Worm (Caenorhabditis elegans) whole organism, L1 larva: ENCODE measurements around the gene shc-3.
A peak's percentile ranks its signal among the peaks of the same experiment; 100 is the strongest.

Experiments
- C04F5.9 ChIP-seq: sonication (generic microtip); optimal IDR thresholded peaks from 2 replicates; lab custom pipeline; 2016; ENCODE audit warnings: missing genetic modification characterization, missing compliant biosample characterization
- C16A3.4 ChIP-seq: fragments of 150-350 bp; optimal IDR thresholded peaks from 2 replicates; lab custom pipeline; 2014; ENCODE audit warnings: missing biosample characterization, missing genetic modification characterization
- C34B4.2 ChIP-seq: sonication (generic microtip); optimal IDR thresholded peaks from 2 replicates; lab custom pipeline; 2017; ENCODE audit warnings: mild to moderate bottlenecking, missing genetic modification characterization, missing compliant biosample characterization
- F16B12.6 ChIP-seq: fragments of 150-350 bp; optimal IDR thresholded peaks from 2 replicates; lab custom pipeline; 2014; ENCODE audit warnings: missing biosample characterization, missing genetic modification characterization
- Y116A8C.19 ChIP-seq: sonication (generic microtip); optimal IDR thresholded peaks from 2 replicates; lab custom pipeline; 2016; ENCODE audit warnings: missing compliant biosample characterization, missing genetic modification characterization, borderline replicate concordance
- aha-1 ChIP-seq: fragments of 150-350 bp; optimal IDR thresholded peaks from 2 replicates; lab custom pipeline; 2014; ENCODE audit warnings: missing biosample characterization, missing genetic modification characterization
- alr-1 ChIP-seq: fragments of 200-800 bp; sonication (Bioruptor generic); optimal IDR thresholded peaks from 2 replicates; lab custom pipeline; 2018; ENCODE audit warnings: borderline replicate concordance, mild to moderate bottlenecking, missing genetic modification characterization, missing compliant biosample characterization
- aly-2 ChIP-seq: fragments of 150-350 bp; optimal IDR thresholded peaks from 2 replicates; lab custom pipeline; 2014; ENCODE audit warnings: missing biosample characterization, missing genetic modification characterization
- ceh-8 ChIP-seq: fragments of 200-800 bp; sonication (Bioruptor generic); optimal IDR thresholded peaks from 2 replicates; lab custom pipeline; 2018; ENCODE audit warnings: mild to moderate bottlenecking, missing genetic modification characterization, moderate library complexity, missing compliant biosample characterization
- ceh-82 ChIP-seq, 3 experiments: fragments of 150-350 bp in 1 of 3; sonication (generic microtip) in 2 of 3; optimal IDR thresholded peaks; 2 replicates each; lab custom pipeline; 2014 to 2017; ENCODE audit warnings: missing biosample characterization in 3 of 3, missing genetic modification characterization in 3 of 3
- ceh-88 ChIP-seq: fragments of 200-800 bp; sonication (Bioruptor generic); IDR thresholded peaks from 2 replicates; pipeline ENCODE4 v1.3.6; 2022; ENCODE audit warnings: missing genetic modification characterization, missing compliant biosample characterization
- ceh-90 ChIP-seq: sonication (generic microtip); optimal IDR thresholded peaks from 2 replicates; lab custom pipeline; 2016; ENCODE audit warnings: missing genetic modification characterization, missing compliant biosample characterization
- dpl-1 ChIP-seq, 3 experiments: fragments of 150-350 bp in 2 of 3; sonication (generic microtip) in 1 of 3; optimal IDR thresholded peaks; 2 replicates each; lab custom pipeline; 2014 to 2017; ENCODE audit warnings: missing biosample characterization in 3 of 3, missing genetic modification characterization in 3 of 3, missing genetic modification reagents in 3 of 3
- dsc-1 ChIP-seq: sonication (generic microtip); optimal IDR thresholded peaks from 2 replicates; lab custom pipeline; 2016; ENCODE audit warnings: mild to moderate bottlenecking, missing genetic modification characterization, missing compliant biosample characterization
- efl-1 ChIP-seq, 4 experiments: fragments of 150-350 bp; optimal IDR thresholded peaks in 3 of 4; peaks in 1 of 4; 1 replicate in 1 of 4; 2 replicates in 3 of 4; lab custom pipeline; 2014; ENCODE audit warnings: missing biosample characterization in 2 of 4, missing genetic modification characterization in 2 of 4, missing genetic modification reagents in 2 of 4
- efl-3 ChIP-seq: fragments of 200-800 bp; sonication (Bioruptor generic); optimal IDR thresholded peaks from 2 replicates; lab custom pipeline; 2018; ENCODE audit warnings: mild to moderate bottlenecking, missing genetic modification characterization, missing compliant biosample characterization
- egl-13 ChIP-seq: sonication (generic microtip); optimal IDR thresholded peaks from 2 replicates; lab custom pipeline; 2016; ENCODE audit warnings: missing genotype, missing genetic modification reagents, missing genetic modification characterization, missing compliant biosample characterization
- egl-27 ChIP-seq, 2 experiments: fragments of 150-350 bp in 1 of 2; sonication (generic microtip); optimal IDR thresholded peaks; 3 replicates each; lab custom pipeline; 2017 to 2018; ENCODE audit warnings: missing biosample characterization in 2 of 2, missing genetic modification characterization in 2 of 2, missing genetic modification reagents in 2 of 2
- elt-2 ChIP-seq: sonication (generic microtip); optimal IDR thresholded peaks from 2 replicates; lab custom pipeline; 2016; ENCODE audit warnings: missing genetic modification characterization, mild to moderate bottlenecking, inconsistent platforms, missing compliant biosample characterization, missing genetic modification reagents
- elt-3 ChIP-seq, 6 experiments: fragments of 150-350 bp in 1 of 6; sonication (generic microtip); optimal IDR thresholded peaks; 2 replicates each; lab custom pipeline; 2017 to 2018; ENCODE audit warnings: missing biosample characterization in 6 of 6, missing genetic modification characterization in 6 of 6, inconsistent platforms in 1 of 6
- fkh-8 ChIP-seq: sonication (generic microtip); optimal IDR thresholded peaks from 2 replicates; lab custom pipeline; 2016; ENCODE audit warnings: mild to moderate bottlenecking, missing genetic modification characterization, missing compliant biosample characterization
- hlh-4 ChIP-seq: sonication (generic microtip); optimal IDR thresholded peaks from 2 replicates; lab custom pipeline; 2016; ENCODE audit warnings: mild to moderate bottlenecking, missing genetic modification characterization, missing compliant biosample characterization
- hpl-2 ChIP-seq: fragments of 150-350 bp; optimal IDR thresholded peaks from 2 replicates; lab custom pipeline; 2014; ENCODE audit warnings: missing biosample characterization, missing genetic modification reagents, missing genetic modification characterization
- irx-1 ChIP-seq: sonication (generic microtip); optimal IDR thresholded peaks from 2 replicates; lab custom pipeline; 2016; ENCODE audit warnings: missing genetic modification characterization, missing compliant biosample characterization
- jun-1 ChIP-seq: fragments of 150-350 bp; optimal IDR thresholded peaks from 2 replicates; lab custom pipeline; 2014; ENCODE audit warnings: missing biosample characterization, missing genetic modification reagents, missing genetic modification characterization
- lin-35 ChIP-seq, 2 experiments: fragments of 150-350 bp; optimal IDR thresholded peaks; 2 replicates each; lab custom pipeline; 2014; ENCODE audit warnings: missing biosample characterization in 2 of 2, missing genetic modification characterization in 2 of 2, missing genetic modification reagents in 2 of 2
- mdl-1 ChIP-seq, 2 experiments: fragments of 150-350 bp; optimal IDR thresholded peaks; 2 replicates each; lab custom pipeline; 2014 to 2017; ENCODE audit warnings: missing biosample characterization in 2 of 2, missing genetic modification characterization in 2 of 2, inconsistent platforms in 1 of 2
- mef-2 ChIP-seq: fragments of 150-350 bp; optimal IDR thresholded peaks from 2 replicates; lab custom pipeline; 2014; ENCODE audit warnings: missing biosample characterization, missing genetic modification characterization
- mep-1 ChIP-seq: fragments of 150-350 bp; optimal IDR thresholded peaks from 2 replicates; lab custom pipeline; 2014; ENCODE audit warnings: missing biosample characterization, missing genetic modification characterization
- nhr-12 ChIP-seq: sonication (generic microtip); optimal IDR thresholded peaks from 2 replicates; lab custom pipeline; 2017; ENCODE audit warnings: missing biosample characterization, missing genetic modification characterization
- nhr-19 ChIP-seq: fragments of 200-800 bp; sonication (Bioruptor generic); conservative IDR thresholded peaks from 2 replicates; pipeline ENCODE4 v1.3.6; 2022; ENCODE audit warnings: missing genetic modification characterization, missing compliant biosample characterization
- nhr-20 ChIP-seq: sonication (generic microtip); optimal IDR thresholded peaks from 2 replicates; lab custom pipeline; 2016; ENCODE audit warnings: mild to moderate bottlenecking, missing genetic modification characterization, missing compliant biosample characterization
- nhr-237 ChIP-seq: fragments of 150-350 bp; optimal IDR thresholded peaks from 2 replicates; lab custom pipeline; 2014; ENCODE audit warnings: missing biosample characterization, missing genetic modification characterization
- nhr-47 ChIP-seq: sonication (generic microtip); optimal IDR thresholded peaks from 2 replicates; lab custom pipeline; 2016; ENCODE audit warnings: mild to moderate bottlenecking, missing genetic modification characterization, moderate library complexity, missing compliant biosample characterization
- nhr-71 ChIP-seq: sonication (generic microtip); optimal IDR thresholded peaks from 2 replicates; lab custom pipeline; 2016; ENCODE audit warnings: mild to moderate bottlenecking, missing genetic modification characterization, moderate library complexity, missing compliant biosample characterization
- nhr-76 ChIP-seq: sonication (generic microtip); optimal IDR thresholded peaks from 2 replicates; lab custom pipeline; 2017; ENCODE audit warnings: missing biosample characterization, missing genetic modification characterization
- nhr-77 ChIP-seq: fragments of 150-350 bp; optimal IDR thresholded peaks from 2 replicates; lab custom pipeline; 2014; ENCODE audit warnings: missing biosample characterization, missing genetic modification characterization
- nhr-84 ChIP-seq: sonication (generic microtip); optimal IDR thresholded peaks from 2 replicates; lab custom pipeline; 2017; ENCODE audit warnings: missing biosample characterization, missing genetic modification characterization
- nhr-85 ChIP-seq: sonication (generic microtip); peaks from one replicate; lab custom pipeline; 2016; ENCODE audit warnings: missing genetic modification characterization, inconsistent platforms, missing compliant biosample characterization
- pag-3 ChIP-seq: sonication (generic microtip); optimal IDR thresholded peaks from 2 replicates; lab custom pipeline; 2017; ENCODE audit warnings: missing genetic modification characterization, mild to moderate bottlenecking, missing compliant biosample characterization, antibody characterized with exemption, borderline replicate concordance; ENCODE audit not compliant: insufficient read depth
- rnt-1 ChIP-seq: sonication (generic microtip); optimal IDR thresholded peaks from 2 replicates; lab custom pipeline; 2016; ENCODE audit warnings: mild to moderate bottlenecking, missing genetic modification characterization, moderate library complexity, missing compliant biosample characterization
- skn-1 ChIP-seq: fragments of 150-350 bp; optimal IDR thresholded peaks from 2 replicates; lab custom pipeline; 2014; ENCODE audit warnings: missing biosample characterization, missing genetic modification characterization
- sup-37 ChIP-seq: fragments of 200-800 bp; sonication (Bioruptor generic); optimal IDR thresholded peaks from 2 replicates; lab custom pipeline; 2018; ENCODE audit warnings: mild to moderate bottlenecking, missing genetic modification characterization, missing compliant biosample characterization
- swsn-7 ChIP-seq: sonication (generic microtip); optimal IDR thresholded peaks from 2 replicates; lab custom pipeline; 2016; ENCODE audit warnings: missing genetic modification characterization, missing compliant biosample characterization
- tlp-1 ChIP-seq: fragments of 150-350 bp; optimal IDR thresholded peaks from 2 replicates; lab custom pipeline; 2014; ENCODE audit warnings: missing biosample characterization, missing genetic modification characterization
- unc-130 ChIP-seq: fragments of 150-350 bp; optimal IDR thresholded peaks from 2 replicates; lab custom pipeline; 2017; ENCODE audit warnings: missing biosample characterization, missing genetic modification characterization, inconsistent platforms
- unc-30 ChIP-seq: sonication (generic microtip); optimal IDR thresholded peaks from 2 replicates; lab custom pipeline; 2017; ENCODE audit warnings: missing biosample characterization, missing genetic modification characterization
- unc-62 ChIP-seq: fragments of 150-350 bp; optimal IDR thresholded peaks from 2 replicates; lab custom pipeline; 2014; ENCODE audit warnings: missing biosample characterization, missing genetic modification reagents, missing genetic modification characterization
- unc-86 ChIP-seq: sonication (generic microtip); optimal IDR thresholded peaks from 2 replicates; lab custom pipeline; 2016; ENCODE audit warnings: missing genetic modification characterization, missing compliant biosample characterization
- vab-15 ChIP-seq: sonication (generic microtip); optimal IDR thresholded peaks from 2 replicates; lab custom pipeline; 2017; ENCODE audit warnings: missing genotype, mild to moderate bottlenecking, missing genetic modification characterization, missing compliant biosample characterization
- xbp-1 ChIP-seq: sonication (generic microtip); optimal IDR thresholded peaks from 2 replicates; lab custom pipeline; 2016; ENCODE audit warnings: missing genetic modification characterization, missing compliant biosample characterization
- zag-1 ChIP-seq: fragments of 150-350 bp; optimal IDR thresholded peaks from 2 replicates; lab custom pipeline; 2014; ENCODE audit warnings: missing biosample characterization, missing genetic modification characterization
- ztf-11 ChIP-seq, 2 experiments: sonication (generic microtip); optimal IDR thresholded peaks; 2 replicates each; lab custom pipeline; 2016 to 2017; ENCODE audit warnings: missing genetic modification characterization in 2 of 2, missing biosample characterization in 1 of 2, missing compliant biosample characterization in 1 of 2

The shc-3 gene

DNA sequence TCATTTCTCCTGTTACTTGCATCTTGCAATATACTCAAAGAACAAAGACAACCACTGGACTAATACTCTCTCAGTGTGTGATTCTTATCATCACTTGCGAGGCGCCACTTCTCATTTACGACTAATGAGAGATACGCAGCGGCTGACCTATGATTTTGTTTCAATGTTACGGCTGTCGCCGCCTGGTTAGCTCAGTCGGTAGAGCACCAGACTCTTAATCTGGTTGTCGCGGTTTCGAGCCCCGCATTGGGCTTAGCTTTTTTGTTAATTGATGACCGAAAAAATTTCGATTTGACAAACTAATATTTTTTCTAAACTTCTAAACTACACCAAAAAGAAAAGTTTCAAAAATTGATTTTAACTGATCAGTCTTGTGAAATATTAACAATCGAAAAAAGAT is 1.0 kb upstream of the shc-3 start (continued):
- TF ChIP-seq nhr-71 (tag; lab: Kevin White, UChicago) = peak; percentile 71
- TF ChIP-seq efl-3 (GFP tag; lab: Kevin White, UChicago) = no peak
- TF ChIP-seq alr-1 (tag; lab: Kevin White, UChicago) = no peak
- TF ChIP-seq sup-37 (GFP tag; lab: Kevin White, UChicago) = no peak
- no peak for TF ChIP-seq unc-62 (GFP tag; lab: Kevin White, UChicago)
- no peak for TF ChIP-seq mef-2 (tag; lab: Kevin White, UChicago)
- peak; percentile 67 for TF ChIP-seq rnt-1 (tag; lab: Kevin White, UChicago)
- TF ChIP-seq unc-86 (tag; lab: Kevin White, UChicago) = no peak
- TF ChIP-seq jun-1 (tag; lab: Kevin White, UChicago) = no peak
- no peak for TF ChIP-seq egl-27 (tag; optimal IDR thresholded peaks at IDR 0.05; lab: Kevin White, UChicago)
- no peak for TF ChIP-seq nhr-12 (tag; lab: Kevin White, UChicago)
- peak; percentile 36 for TF ChIP-seq swsn-7 (tag; lab: Kevin White, UChicago)
- TF ChIP-seq nhr-47 (tag; lab: Kevin White, UChicago) = peak; percentile 46
- peak; percentile 68 for TF ChIP-seq nhr-19 (GFP tag; lab: Robert Waterston, UW)
- TF ChIP-seq lin-35 (GFP tag; optimal IDR thresholded peaks at IDR 0.05; lab: Kevin White, UChicago) = peak in 1 of 2 experiments; percentile 50
- TF ChIP-seq egl-13 (tag; lab: Kevin White, UChicago) = no peak
- TF ChIP-seq hpl-2 (GFP tag; lab: Kevin White, UChicago) = no peak
- TF ChIP-seq xbp-1 (tag; lab: Kevin White, UChicago) = peak; percentile 16
- TF ChIP-seq nhr-85 (tag; lab: Kevin White, UChicago) = no peak
- no peak for TF ChIP-seq pag-3 (tag; lab: Kevin White, UChicago)
- no peak for TF ChIP-seq nhr-77 (tag; lab: Kevin White, UChicago)
- no peak for TF ChIP-seq Y116A8C.19 (tag; lab: Kevin White, UChicago)
- TF ChIP-seq dsc-1 = peak; percentile 53
- TF ChIP-seq aha-1 = no peak
- no peak for TF ChIP-seq unc-30 (tag; lab: Kevin White, UChicago)
- TF ChIP-seq elt-3 (tag; optimal IDR thresholded peaks at IDR 0.05; lab: Kevin White, UChicago) = no peak
- TF ChIP-seq zag-1 (tag; lab: Kevin White, UChicago) = no peak
- TF ChIP-seq irx-1 = no peak
- no peak for TF ChIP-seq dpl-1 (GFP tag; optimal IDR thresholded peaks at IDR 0.05; lab: Kevin White, UChicago)
- no peak for TF ChIP-seq hlh-4 (tag; lab: Kevin White, UChicago)
- TF ChIP-seq ceh-88 (GFP tag; lab: Robert Waterston, UW) = no peak; the same call in 1 of the 2 replicates
- TF ChIP-seq ztf-11 (tag; optimal IDR thresholded peaks at IDR 0.05; lab: Kevin White, UChicago) = no peak
- TF ChIP-seq C34B4.2 = no peak
- TF ChIP-seq aly-2 (tag; lab: Kevin White, UChicago) = no peak
- no peak for TF ChIP-seq nhr-84 (tag; lab: Kevin White, UChicago)
- TF ChIP-seq nhr-76 = no peak
- TF ChIP-seq nhr-20 (tag; lab: Kevin White, UChicago) = peak; percentile 67
- no peak for TF ChIP-seq ceh-82 (tag; optimal IDR thresholded peaks at IDR 0.05; lab: Kevin White, UChicago)
- no peak for TF ChIP-seq fkh-8 (tag; lab: Kevin White, UChicago)
- no peak for TF ChIP-seq mep-1 (tag; lab: Kevin White, UChicago)
- TF ChIP-seq ceh-8 (GFP tag; lab: Kevin White, UChicago) = no peak
- no peak for TF ChIP-seq vab-15 (tag; lab: Kevin White, UChicago)
- TF ChIP-seq unc-130 = peak; percentile 35
- peak; percentile 32 for TF ChIP-seq elt-2 (tag; lab: Kevin White, UChicago)
- no peak for TF ChIP-seq C04F5.9 (tag; lab: Kevin White, UChicago)
- TF ChIP-seq nhr-237 (tag; lab: Kevin White, UChicago) = no peak
- TF ChIP-seq tlp-1 (tag; lab: Kevin White, UChicago) = no peak
- TF ChIP-seq efl-1 (optimal IDR thresholded peaks at IDR 0.05; lab: Kevin White, UChicago) = no peak
- TF ChIP-seq efl-1 (GFP tag; optimal IDR thresholded peaks at IDR 0.05 in 1 of 2; lab: Kevin White, UChicago) = no peak
- no peak for TF ChIP-seq ceh-90 (tag; lab: Kevin White, UChicago)
- no peak for TF ChIP-seq F16B12.6 (tag; lab: Kevin White, UChicago)
- TF ChIP-seq C16A3.4 = peak; percentile 36
- TF ChIP-seq mdl-1 (tag; optimal IDR thresholded peaks at IDR 0.05; lab: Kevin White, UChicago) = peak in 1 of 2 experiments; percentile 41
- TF ChIP-seq skn-1 (tag; lab: Kevin White, UChicago) = peak; percentile 28
